Fruit fly (Drosophila melanogaster): ENCODE data around the gene tbrd-1.

The tbrd-1 gene

DNA sequence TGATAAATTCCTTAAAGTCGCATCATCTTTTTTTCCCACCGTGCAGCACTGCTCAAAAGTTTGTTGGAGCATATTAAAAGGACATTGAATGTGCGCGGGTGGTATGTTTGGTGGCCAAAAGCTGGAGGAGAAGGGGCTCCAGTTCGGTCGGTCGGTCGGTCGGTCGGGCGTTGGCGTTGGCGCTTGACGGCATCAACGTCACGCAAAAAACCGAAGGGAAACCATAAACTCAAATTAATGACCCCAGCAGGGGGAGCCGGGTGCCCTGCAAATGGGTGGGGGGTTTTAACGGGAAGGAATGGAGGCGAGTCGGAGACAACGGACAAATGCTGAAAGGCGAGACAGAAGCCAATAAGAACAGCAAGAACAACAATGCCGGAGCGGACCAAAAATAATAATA lies 19.0 kb upstream of the tbrd-1 start:
- TF ChIP-seq Dll (optimal IDR thresholded peaks at IDR 0.05) (peak; percentile 6), usp (GFP tag; optimal IDR thresholded peaks at IDR 0.05) (no peak)

DNA sequence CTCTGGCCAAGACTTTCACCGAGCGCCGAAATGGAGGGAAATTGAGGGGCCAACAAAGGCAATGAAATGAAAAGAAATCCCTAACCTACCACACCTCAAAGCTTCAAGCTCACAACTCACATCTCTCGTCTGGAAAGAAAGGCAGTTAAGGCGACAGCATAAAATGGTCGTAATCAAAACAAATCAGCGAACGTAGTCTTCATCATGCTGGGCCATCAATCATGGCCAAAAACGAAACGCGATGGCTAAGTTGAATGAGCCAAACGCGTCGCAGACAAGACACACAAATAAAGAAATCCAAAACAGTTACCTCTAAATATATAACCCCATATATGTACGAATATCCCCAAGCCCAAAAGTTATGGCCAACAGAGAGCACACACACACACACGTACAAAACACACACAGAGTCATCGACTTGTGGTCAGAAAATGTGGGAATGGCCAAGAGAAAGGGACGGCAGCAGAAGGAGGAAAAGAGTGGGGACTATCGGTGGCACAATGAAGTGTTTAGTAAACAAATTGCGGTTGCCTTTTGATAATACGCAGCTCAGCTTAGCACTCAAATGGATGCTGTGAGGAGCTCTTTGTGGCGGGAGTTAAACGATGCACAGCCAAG lies 17.8 kb upstream of the tbrd-1 start:
- TF ChIP-seq psq (optimal IDR thresholded peaks at IDR 0.05) (no peak), Dll (optimal IDR thresholded peaks at IDR 0.05) (no peak), EcR (GFP tag; optimal IDR thresholded peaks at IDR 0.05) (peak in 1 of 2 experiments; percentile 39)

DNA sequence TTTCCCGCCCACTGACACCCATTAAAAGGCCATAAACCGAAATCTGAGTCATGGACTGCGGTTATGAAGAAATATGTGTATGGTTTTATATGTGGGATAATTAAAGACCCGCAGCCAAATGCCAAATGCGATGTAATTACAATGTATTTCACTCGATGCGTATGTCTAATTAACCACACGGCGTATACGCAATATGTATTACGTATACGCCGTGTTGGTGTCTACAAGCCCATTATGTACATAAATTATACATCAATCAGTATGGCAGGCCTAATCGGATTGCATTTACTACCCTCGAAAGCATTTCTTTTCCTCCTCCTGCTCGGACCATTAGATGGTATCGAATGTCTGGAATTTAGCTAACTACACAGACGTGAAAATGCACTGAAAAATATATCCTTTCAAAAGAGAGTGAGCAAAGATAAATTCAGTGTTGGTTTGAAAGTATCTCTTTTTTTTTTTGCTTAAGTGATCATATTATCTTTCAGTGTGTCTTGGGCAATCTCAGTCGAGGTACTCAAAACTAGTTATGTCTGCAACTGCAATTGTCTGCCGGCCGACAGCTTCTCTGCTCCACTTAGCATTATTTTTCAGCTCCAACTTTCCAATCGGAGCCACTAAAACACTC lies 17.0 kb upstream of the tbrd-1 start:
- TF ChIP-seq Dll (optimal IDR thresholded peaks at IDR 0.05), result no peak
- no peak for TF ChIP-seq CG8478 (optimal IDR thresholded peaks at IDR 0.05)
- TF ChIP-seq pan (optimal IDR thresholded peaks at IDR 0.05), result no peak
- no peak for TF ChIP-seq EcR (GFP tag; optimal IDR thresholded peaks at IDR 0.05)
- TF ChIP-seq psq (optimal IDR thresholded peaks at IDR 0.05), result no peak
- TF ChIP-seq usp (GFP tag; optimal IDR thresholded peaks at IDR 0.05), result no peak

DNA sequence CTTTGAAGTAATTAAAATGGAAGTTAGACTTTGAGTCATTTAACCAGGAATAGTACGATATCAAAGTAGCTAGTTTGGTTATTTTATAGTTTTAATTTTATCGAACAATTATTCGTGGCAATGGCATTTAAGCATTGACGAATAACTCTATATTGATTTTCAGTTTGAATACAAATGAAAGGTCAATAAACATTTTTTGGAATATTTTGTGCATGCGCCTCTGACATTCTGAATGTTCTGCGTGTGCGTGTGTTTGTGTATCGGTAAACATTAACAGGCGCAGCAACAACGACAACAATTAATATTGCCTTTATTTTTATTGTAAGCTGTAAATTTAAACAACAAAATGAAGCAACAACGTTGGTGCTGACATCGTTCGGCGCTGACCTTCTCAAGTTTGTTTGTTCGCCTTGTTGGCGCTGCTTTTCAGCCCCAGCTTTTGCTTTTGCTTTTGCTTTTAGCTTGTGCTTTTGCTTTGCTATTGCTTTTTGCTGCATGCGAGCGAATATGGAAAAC lies 16.0 kb upstream of the tbrd-1 start:
- TF ChIP-seq CG8478 (optimal IDR thresholded peaks at IDR 0.05) (no peak), pan (optimal IDR thresholded peaks at IDR 0.05) (no peak), usp (GFP tag; optimal IDR thresholded peaks at IDR 0.05) (no peak), EcR (GFP tag; optimal IDR thresholded peaks at IDR 0.05) (no peak), psq (optimal IDR thresholded peaks at IDR 0.05) (no peak), Dll (optimal IDR thresholded peaks at IDR 0.05) (no peak)

DNA sequence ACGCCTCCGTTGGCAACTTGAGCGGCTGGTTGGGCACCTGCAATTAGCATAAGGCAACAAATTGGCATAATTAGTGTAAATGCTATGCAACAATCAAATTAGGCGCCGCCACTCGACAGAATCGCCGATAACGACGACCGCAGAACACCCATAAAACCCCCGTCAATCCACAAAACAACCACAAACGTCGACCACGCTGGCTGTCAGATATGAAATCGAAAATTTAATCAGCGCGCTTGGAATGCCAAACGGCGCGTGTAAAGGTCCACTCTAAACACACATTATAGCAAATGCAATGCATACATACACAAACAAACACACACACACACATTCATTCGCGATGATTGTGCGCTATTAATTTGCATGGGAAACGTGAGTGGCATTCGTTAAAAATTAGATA lies 10.1 kb upstream of the tbrd-1 start:
- TF ChIP-seq CG8478 (optimal IDR thresholded peaks at IDR 0.05) (no peak), Dll (optimal IDR thresholded peaks at IDR 0.05) (no peak), EcR (GFP tag; optimal IDR thresholded peaks at IDR 0.05) (no peak), psq (optimal IDR thresholded peaks at IDR 0.05) (no peak), pan (optimal IDR thresholded peaks at IDR 0.05) (no peak), usp (GFP tag; optimal IDR thresholded peaks at IDR 0.05) (no peak)

DNA sequence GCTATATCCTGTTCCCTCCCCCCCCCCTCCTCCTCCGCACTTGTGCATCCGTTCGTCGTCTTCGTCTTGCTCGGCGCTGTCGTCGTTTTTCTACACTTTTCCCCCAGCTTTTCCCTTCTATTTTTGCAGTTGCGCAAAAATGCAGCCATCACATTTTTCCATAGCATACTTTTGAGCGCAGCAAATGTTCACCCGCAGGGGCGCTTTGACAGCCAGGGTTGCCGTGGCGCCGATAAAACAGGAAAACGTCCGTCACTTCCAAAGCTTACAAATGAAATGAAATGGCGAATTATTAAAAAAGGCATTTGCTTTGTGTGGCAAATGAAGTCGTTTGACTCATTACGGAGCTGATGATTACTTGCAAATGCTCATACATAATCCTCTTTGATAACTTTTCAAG lies 9.2 kb upstream of the tbrd-1 start:
- TF ChIP-seq EcR (GFP tag; optimal IDR thresholded peaks at IDR 0.05) (no peak), Dll (optimal IDR thresholded peaks at IDR 0.05) (no peak)

DNA sequence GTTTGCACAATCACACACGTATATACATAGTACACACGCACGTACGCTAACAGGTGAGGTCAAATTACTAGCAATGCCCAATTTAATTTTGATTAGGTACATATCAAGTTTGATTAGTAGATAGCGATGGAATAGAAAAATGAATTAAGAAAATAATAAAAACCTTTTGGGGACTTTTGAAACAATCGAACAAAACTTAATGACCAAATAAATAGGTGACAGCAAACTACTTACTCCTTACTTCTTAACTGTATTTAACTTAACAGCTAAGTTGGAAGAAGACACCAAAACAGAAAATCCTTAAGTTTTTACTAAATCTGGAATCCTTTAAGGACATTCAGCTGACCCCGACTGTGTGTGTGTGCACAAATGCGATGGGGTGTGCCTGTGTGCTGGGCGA lies 8.7 kb upstream of the tbrd-1 start:
- TF ChIP-seq EcR (GFP tag; optimal IDR thresholded peaks at IDR 0.05) (no peak), CG8478 (optimal IDR thresholded peaks at IDR 0.05) (no peak), usp (GFP tag; optimal IDR thresholded peaks at IDR 0.05) (no peak), psq (optimal IDR thresholded peaks at IDR 0.05) (no peak), pan (optimal IDR thresholded peaks at IDR 0.05) (no peak)

DNA sequence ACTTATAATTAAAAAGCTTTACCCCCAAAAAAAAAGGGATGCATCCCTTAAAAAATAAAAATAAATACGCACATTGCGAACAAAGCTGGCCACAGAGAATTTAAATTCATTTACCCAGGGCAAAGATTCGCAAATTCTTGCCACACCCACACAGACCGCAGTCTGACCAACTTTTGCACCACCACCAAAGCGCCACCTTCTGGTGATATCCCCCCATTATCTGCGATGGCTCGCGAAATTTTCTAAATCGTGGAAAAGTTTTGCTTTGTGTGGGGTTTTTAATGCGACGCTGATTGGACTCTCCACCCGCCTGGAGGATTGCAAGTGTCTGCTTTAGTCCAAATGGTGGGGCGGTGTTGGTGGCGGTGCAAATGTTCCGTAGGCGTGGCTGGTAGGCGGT lies 6.7 kb upstream of the tbrd-1 start:
- TF ChIP-seq EcR (GFP tag; optimal IDR thresholded peaks at IDR 0.05), result no peak
- TF ChIP-seq usp (GFP tag; optimal IDR thresholded peaks at IDR 0.05), result no peak
- no peak for TF ChIP-seq pan (optimal IDR thresholded peaks at IDR 0.05)
- no peak for TF ChIP-seq Dll (optimal IDR thresholded peaks at IDR 0.05)
- TF ChIP-seq CG8478 (optimal IDR thresholded peaks at IDR 0.05), result no peak
- no peak for TF ChIP-seq psq (optimal IDR thresholded peaks at IDR 0.05)

DNA sequence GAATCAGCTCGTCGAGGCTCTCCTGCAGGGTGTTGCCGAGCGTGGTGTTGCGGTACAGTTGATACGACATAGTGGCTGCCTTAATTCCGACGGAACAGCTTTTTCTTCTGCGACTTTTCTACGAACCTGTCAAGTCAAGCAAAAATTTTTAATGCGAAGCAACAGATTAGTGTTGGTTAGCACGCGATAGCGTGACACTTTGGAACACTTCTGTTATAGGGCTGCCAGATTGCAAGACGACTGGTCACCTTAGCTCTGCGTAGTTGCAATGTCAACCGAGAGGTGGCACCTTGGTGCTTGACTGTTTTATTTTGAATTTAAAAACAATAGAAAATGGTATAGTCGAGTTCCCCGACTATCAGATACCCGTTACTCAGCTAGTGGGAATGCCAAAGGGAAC lies 2.5 kb downstream of the tbrd-1 start, which contains the start of gene TfIIA-S:
TfIIA-S (minus strand) TSS at position 175 of the 400 bp plus-strand sequence.
- TF ChIP-seq pan (optimal IDR thresholded peaks at IDR 0.05) (no peak), CG8478 (optimal IDR thresholded peaks at IDR 0.05) (no peak), Dll (optimal IDR thresholded peaks at IDR 0.05) (no peak), psq (optimal IDR thresholded peaks at IDR 0.05) (no peak), EcR (GFP tag; optimal IDR thresholded peaks at IDR 0.05) (no peak), usp (GFP tag; optimal IDR thresholded peaks at IDR 0.05) (no peak)

DNA sequence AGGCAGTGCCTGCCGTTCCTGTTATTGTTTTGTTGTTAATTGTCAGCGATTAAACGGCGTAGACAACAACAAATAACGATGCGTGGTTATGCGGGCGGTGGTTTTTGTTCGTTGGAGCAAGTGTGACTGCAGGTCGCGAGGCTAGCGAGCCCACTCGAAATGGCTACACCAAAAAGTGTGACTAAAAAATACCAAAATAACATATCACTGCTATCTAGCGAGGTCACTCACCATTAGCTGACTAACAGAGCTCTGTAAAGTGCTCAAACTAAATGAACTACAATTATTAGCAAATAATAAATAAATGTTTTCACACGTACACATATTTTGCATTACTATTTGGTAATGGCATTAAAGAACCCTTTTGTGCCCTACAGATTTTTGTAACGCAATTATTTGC lies 3.4 kb downstream of the tbrd-1 start, which contains the start of gene Pli:
Pli (minus strand) TSS at position 131 of the 400 bp plus-strand sequence.
- TF ChIP-seq pan (optimal IDR thresholded peaks at IDR 0.05) (no peak), psq (optimal IDR thresholded peaks at IDR 0.05) (no peak), usp (GFP tag; optimal IDR thresholded peaks at IDR 0.05) (no peak), CG8478 (optimal IDR thresholded peaks at IDR 0.05) (no peak), EcR (GFP tag; optimal IDR thresholded peaks at IDR 0.05) (no peak), Dll (optimal IDR thresholded peaks at IDR 0.05) (no peak)

DNA sequence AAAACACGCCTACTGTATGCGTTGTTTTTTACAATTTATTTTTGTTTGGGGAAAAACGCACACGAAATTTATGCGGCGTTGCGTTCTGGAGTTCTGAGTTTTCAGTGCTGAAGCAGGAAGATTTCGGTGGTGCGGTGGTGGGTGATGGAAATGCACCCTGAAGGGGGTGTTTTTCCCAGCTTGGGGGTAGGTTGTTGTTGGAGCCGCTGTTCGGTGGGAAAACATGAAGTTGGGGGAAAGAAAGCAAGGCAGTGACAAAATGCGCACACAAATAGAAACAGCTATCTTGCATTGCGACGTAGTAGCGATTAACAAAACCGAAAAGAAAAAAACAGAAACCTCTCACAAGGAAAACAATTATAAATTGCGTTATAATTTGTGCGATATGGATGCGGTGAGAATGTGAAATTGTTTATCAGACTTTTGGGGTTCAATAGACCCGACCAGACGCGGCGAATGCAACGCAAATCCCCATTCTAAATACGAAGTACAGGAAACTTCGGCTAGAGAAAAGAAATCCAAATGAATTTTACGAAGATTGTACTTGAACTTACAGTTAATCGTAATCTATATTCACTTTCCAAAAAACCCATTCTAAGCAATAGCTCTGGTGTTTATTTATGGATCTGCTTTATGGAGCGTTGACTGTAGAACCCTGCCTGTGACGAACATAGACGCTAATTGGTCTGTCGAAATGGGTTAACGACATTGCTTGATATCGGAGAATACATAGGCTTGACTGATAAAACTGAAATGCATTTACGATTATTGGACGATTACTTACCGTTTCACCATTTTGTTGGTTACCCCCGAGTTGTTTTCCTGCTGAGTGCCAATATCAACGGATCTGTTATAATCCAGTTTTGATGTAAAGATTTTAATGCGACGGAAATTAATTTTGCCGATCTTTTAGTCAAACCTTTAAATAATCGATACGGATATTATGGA lies 4.8 kb downstream of the tbrd-1 start:
- TF ChIP-seq psq (optimal IDR thresholded peaks at IDR 0.05) (no peak), Dll (optimal IDR thresholded peaks at IDR 0.05) (no peak), EcR (GFP tag; optimal IDR thresholded peaks at IDR 0.05) (peak; percentile 1 to 53), pan (optimal IDR thresholded peaks at IDR 0.05) (no peak), CG8478 (optimal IDR thresholded peaks at IDR 0.05) (no peak), usp (GFP tag; optimal IDR thresholded peaks at IDR 0.05) (no peak)

DNA sequence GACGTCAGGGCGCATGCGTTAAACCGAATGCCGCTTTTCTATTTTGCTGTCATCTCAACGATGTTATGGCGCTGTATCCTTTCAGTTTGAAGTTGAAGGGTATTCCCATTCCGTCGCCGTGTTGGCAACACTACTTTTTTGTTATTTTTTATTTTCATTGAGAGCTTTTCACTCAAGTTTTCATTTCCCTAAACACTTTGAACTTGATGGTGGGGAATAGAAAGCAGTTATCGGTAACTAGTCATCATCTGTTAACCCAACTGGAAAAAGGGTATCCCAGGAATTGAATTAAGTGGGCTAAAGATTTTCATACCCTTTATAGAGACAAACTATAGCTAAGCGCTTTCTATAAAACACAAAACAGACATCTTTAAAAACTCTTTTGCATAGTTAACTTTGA lies 5.8 kb downstream of the tbrd-1 start:
- TF ChIP-seq usp (GFP tag; optimal IDR thresholded peaks at IDR 0.05) (no peak), pan (optimal IDR thresholded peaks at IDR 0.05) (no peak), psq (optimal IDR thresholded peaks at IDR 0.05) (no peak), CG8478 (optimal IDR thresholded peaks at IDR 0.05) (no peak), Dll (optimal IDR thresholded peaks at IDR 0.05) (no peak), EcR (GFP tag; optimal IDR thresholded peaks at IDR 0.05) (no peak)
